Fruit fly (Drosophila melanogaster): ENCODE measurements around the gene ham.

Gene ham

DNA sequence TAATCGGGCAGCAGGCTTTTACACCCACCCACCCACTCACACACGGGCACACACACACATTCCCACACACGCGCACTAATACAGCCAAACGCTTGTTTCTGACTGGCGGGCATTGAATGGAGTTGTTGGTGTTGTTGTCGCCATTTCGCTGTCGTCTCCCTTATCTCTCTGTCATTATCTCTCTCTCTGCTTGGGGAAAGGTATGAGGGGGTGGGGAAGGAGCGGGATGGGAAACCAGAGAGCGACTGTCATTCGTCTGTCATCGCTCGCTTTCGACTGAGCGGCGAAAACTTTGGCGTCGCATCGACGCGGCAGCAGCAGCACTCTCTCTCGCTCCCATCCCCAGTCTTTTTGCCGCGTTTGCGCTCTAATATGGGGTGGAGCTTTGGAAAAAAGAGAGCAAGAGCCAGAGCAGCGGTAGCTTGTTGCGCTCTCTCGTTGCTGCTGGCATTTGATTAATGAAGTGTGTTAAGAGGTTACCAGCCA lies 3.3 kb upstream of the ham start (continued):
- TF ChIP-seq achi (GFP tag; optimal IDR thresholded peaks at IDR 0.05) = peak; percentile 43
- no peak for TF ChIP-seq CG10631 (GFP tag; optimal IDR thresholded peaks at IDR 0.05)
- peak; percentile 67 for TF ChIP-seq vri (GFP tag; optimal IDR thresholded peaks at IDR 0.05)
- TF ChIP-seq Sox14 (GFP tag; optimal IDR thresholded peaks at IDR 0.05) = peak; percentile 14
- no peak for TF ChIP-seq Sox15 (GFP tag; optimal IDR thresholded peaks at IDR 0.05)
- no peak for TF ChIP-seq spab (GFP tag; optimal IDR thresholded peaks at IDR 0.05)
- no peak for TF ChIP-seq topi (GFP tag; optimal IDR thresholded peaks at IDR 0.05)
- no peak for TF ChIP-seq net (GFP tag; optimal IDR thresholded peaks at IDR 0.05)
- no peak for TF ChIP-seq esn (GFP tag; optimal IDR thresholded peaks at IDR 0.05)

- TF ChIP-seq Sox15 (GFP tag; optimal IDR thresholded peaks at IDR 0.05) (no peak), Hr4 (GFP tag; optimal IDR thresholded peaks at IDR 0.05) (no peak), fd59A (GFP tag; optimal IDR thresholded peaks at IDR 0.05) (no peak), Ets21C (GFP tag; optimal IDR thresholded peaks at IDR 0.05) (no peak), acj6 (GFP tag; optimal IDR thresholded peaks at IDR 0.05) (no peak), dsx (GFP tag; optimal IDR thresholded peaks at IDR 0.05; ENCODE audit: poor library complexity, severe bottlenecking) (no peak), CG3919 (GFP tag; optimal IDR thresholded peaks at IDR 0.05) (no peak), CG16779 (tag; optimal IDR thresholded peaks at IDR 0.05) (no peak), Eip93F (GFP tag; optimal IDR thresholded peaks at IDR 0.05) (no peak), CG11294 (GFP tag; IDR thresholded peaks at IDR 0.05) (no peak), vri (GFP tag; optimal IDR thresholded peaks at IDR 0.05) (no peak), topi (GFP tag; optimal IDR thresholded peaks at IDR 0.05) (no peak), Hr38 (GFP tag; optimal IDR thresholded peaks at IDR 0.05) (no peak), eg (GFP tag; IDR thresholded peaks at IDR 0.05) (no peak), CG1621 (tag; optimal IDR thresholded peaks at IDR 0.05) (no peak)
Observed at dm6 chr2L:18793243-18793642, 537 bp upstream of the ham start.

DNA sequence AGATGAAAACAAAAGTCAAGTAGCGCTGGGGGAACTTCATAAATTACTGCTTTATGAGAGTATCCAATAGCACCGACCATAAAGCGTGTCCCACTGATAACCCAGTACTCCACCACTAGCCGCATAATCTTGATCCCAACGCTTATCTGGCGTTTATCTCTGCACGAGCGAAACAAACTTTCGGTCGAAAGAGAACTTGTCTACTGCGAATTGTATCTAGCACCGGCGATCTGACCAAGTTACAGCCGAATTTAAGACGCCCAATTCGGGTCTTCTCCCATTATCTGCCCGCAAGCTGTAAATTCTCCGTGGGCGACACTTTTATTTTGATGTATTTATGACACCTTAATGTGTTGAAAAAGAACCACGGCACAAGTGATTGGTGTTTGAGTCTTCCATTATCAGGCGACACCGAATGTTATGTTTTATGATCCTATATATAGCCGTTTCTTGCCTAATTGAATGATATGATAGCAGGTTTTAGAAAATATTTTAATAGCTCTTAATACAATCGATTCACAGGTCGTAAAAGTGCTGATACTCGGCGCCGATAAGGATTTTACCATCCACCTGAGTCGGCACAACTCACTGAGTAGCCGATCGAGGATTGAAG lies 2.8 kb downstream of the ham start:
- TF ChIP-seq dac (GFP tag; optimal IDR thresholded peaks at IDR 0.05) (no peak), Blimp-1 (GFP tag; optimal IDR thresholded peaks at IDR 0.05) (no peak)

DNA sequence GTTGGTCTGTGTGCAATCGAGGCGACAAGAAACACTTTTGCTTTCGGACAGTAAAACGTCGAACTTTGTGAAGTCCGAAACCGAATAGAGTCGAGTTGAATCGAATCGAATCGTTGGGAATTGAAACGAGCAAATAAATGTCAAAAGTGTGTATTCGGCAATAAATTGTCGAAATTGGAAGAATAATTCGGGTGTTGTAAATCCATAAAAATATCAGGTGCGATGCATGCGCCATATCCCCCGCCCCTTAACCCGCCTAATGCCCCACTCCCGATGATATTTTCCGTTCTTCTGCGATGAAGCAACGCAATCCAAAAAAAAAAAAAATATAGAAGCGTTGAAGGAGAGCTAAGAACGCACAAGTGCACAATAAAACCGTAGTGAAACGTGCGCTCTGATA lies 3.8 kb downstream of the ham start:
- TF ChIP-seq fkh (GFP tag; optimal IDR thresholded peaks at IDR 0.05) (no peak), vri (GFP tag; optimal IDR thresholded peaks at IDR 0.05) (peak; percentile 58)

dm6 chr2L:18787415-18787989 lies 5.2 kb downstream of the ham start:
- TF ChIP-seq CG4318 (GFP tag; optimal IDR thresholded peaks at IDR 0.05) = no peak
- TF ChIP-seq eg (GFP tag; IDR thresholded peaks at IDR 0.05) = no peak
- no peak for TF ChIP-seq CG10669 (GFP tag; optimal IDR thresholded peaks at IDR 0.05)
- no peak for TF ChIP-seq CG9139 (GFP tag; optimal IDR thresholded peaks at IDR 0.05)
- no peak for TF ChIP-seq CG3919 (GFP tag; optimal IDR thresholded peaks at IDR 0.05)
- TF ChIP-seq Sox14 (GFP tag; optimal IDR thresholded peaks at IDR 0.05) = no peak
- TF ChIP-seq Smox (GFP tag; optimal IDR thresholded peaks at IDR 0.05) = no peak
- TF ChIP-seq Sox15 (GFP tag; optimal IDR thresholded peaks at IDR 0.05) = no peak
- TF ChIP-seq CG8319 (GFP tag; optimal IDR thresholded peaks at IDR 0.05) = no peak
- TF ChIP-seq CG6276 (GFP tag; optimal IDR thresholded peaks at IDR 0.05) = no peak

Measured in whole organism, prepupa.